Fruit fly (Drosophila melanogaster): ENCODE data around the gene CG44014.

The CG44014 gene

dm6 chr3R:15458186-15458715 lies 50.4 kb downstream of the CG44014 start:
- TF ChIP-seq CG12605 (GFP tag; IDR thresholded peaks at IDR 0.05): no peak
- TF ChIP-seq rn (GFP tag; IDR thresholded peaks at IDR 0.05): no peak
- TF ChIP-seq CG4496 (GFP tag; IDR thresholded peaks at IDR 0.05): no peak
- TF ChIP-seq fd96Ca (GFP tag; IDR thresholded peaks at IDR 0.05): no peak
- TF ChIP-seq CG17806 (tag; optimal IDR thresholded peaks at IDR 0.05): no peak
- TF ChIP-seq Ets98B (GFP tag; IDR thresholded peaks at IDR 0.05): no peak
- TF ChIP-seq CG34367 (tag; optimal IDR thresholded peaks at IDR 0.05): no peak
- no peak for TF ChIP-seq CG8159 (tag; optimal IDR thresholded peaks at IDR 0.05)
- TF ChIP-seq CG8301 (tag; optimal IDR thresholded peaks at IDR 0.05): no peak
- no peak for TF ChIP-seq Pif1A (GFP tag; optimal IDR thresholded peaks at IDR 0.05)
- TF ChIP-seq CG9948 (tag; optimal IDR thresholded peaks at IDR 0.05): no peak
- no peak for TF ChIP-seq CG13204 (GFP tag; optimal IDR thresholded peaks at IDR 0.05)
- TF ChIP-seq D1 (tag; optimal IDR thresholded peaks at IDR 0.05): no peak
